Worm (Caenorhabditis elegans) whole organism, midembryonic: ENCODE data around the gene orc-3.

ENCODE experiments used
- flt-1 ChIP-seq: fragments of 200-800 bp; sonication (Bioruptor generic); IDR thresholded peaks from 2 replicates; pipeline ENCODE4 v1.3.6; 2022; ENCODE audit warnings: missing genetic modification characterization, missing compliant biosample characterization
- ztf-29 ChIP-seq: fragments of 200-800 bp; sonication (Bioruptor generic); IDR thresholded peaks from 2 replicates; pipeline ENCODE4 v1.3.6; 2022; ENCODE audit warnings: missing genetic modification reagents, missing genetic modification characterization, missing compliant biosample characterization

- no peak for TF ChIP-seq ztf-29
- no peak for TF ChIP-seq flt-1 (GFP tag; lab: Robert Waterston, UW)
Observed at ce11 chrIII:1206331-1206730, 1.6 kb upstream of the orc-3 start.
